Worm (Caenorhabditis elegans): ENCODE data around the gene sra-29.

The sra-29 gene

ce11 chrII:6609315-6609842 lies 33.8 kb upstream of the sra-29 start, which contains the start of gene epg-5 (continued):
- TF ChIP-seq lin-54 (GFP tag; optimal IDR thresholded peaks at IDR 0.05) = no peak

DNA sequence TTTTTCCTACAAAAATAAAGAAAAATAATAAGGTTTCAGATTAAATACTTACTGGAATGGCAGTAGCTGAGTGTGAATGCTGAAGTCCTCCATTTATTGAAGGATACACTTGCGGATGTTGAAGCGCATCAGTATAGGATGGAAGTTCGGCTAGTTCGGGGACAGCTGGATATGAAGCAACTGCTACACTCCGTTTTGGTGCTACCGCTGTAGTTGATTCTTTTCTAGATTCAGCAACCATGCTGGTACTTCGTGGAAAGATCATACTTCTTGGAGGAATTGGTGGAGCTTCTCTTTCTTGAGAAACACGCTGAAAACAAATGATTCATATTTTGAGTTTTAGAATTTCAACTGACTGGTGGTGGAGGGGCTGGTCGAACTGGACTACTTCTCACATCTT lies 33.1 kb upstream of the sra-29 start:
- TF ChIP-seq ceh-58 (GFP tag; IDR thresholded peaks at IDR 0.05) (no peak), hlh-12 (tag; optimal IDR thresholded peaks at IDR 0.05) (no peak), egrh-3 (GFP tag; IDR thresholded peaks at IDR 0.05) (no peak), ekl-4 (GFP tag; IDR thresholded peaks at IDR 0.05) (no peak), F57A8.1 (GFP tag; optimal IDR thresholded peaks at IDR 0.05) (no peak)

DNA sequence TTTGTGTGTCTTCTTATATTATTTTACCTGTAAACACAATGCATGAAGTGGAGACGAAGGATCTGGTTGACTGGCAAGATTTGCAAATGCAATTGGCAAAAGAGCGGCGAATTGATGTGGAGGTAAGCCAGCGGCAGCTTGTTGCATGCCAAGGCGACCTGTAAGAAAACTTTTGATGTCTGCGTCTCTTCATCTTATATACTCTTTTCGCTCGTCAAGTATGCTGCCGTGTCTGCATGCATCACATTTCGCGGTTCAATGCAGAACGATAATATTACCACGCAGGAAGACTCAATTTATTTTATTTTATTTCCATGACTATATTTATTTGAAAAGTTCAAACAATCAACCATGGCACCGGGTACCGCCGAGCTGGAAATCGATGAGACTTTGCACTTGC lies 25.4 kb upstream of the sra-29 start, which contains the start of gene vps-33.2:
Gene vps-33.2, plus strand, starts transcription at position 244 of the 400 bp plus-strand sequence.
- TF ChIP-seq Y56A3A.18 (GFP tag; IDR thresholded peaks at IDR 0.05) = no peak
- no peak for TF ChIP-seq hlh-26 (GFP tag; conservative IDR thresholded peaks at IDR 0.05)
- TF ChIP-seq attf-5 (GFP tag; optimal IDR thresholded peaks at IDR 0.05) = no peak
- no peak for TF ChIP-seq madf-10 (tag; optimal IDR thresholded peaks at IDR 0.05)
- TF ChIP-seq nhr-80 (tag; optimal IDR thresholded peaks at IDR 0.05) = no peak
- TF ChIP-seq C06A6.2 (GFP tag; conservative IDR thresholded peaks at IDR 0.05) = no peak
- peak; percentile 47; the same call in 1 of the 2 replicates for TF ChIP-seq mcd-1 (GFP tag; IDR thresholded peaks at IDR 0.05)
- TF ChIP-seq pha-4 (tag; optimal IDR thresholded peaks at IDR 0.05) = no peak
- no peak for TF ChIP-seq sea-2 (GFP tag; IDR thresholded peaks at IDR 0.05)
- TF ChIP-seq K12H6.12 (tag; optimal IDR thresholded peaks at IDR 0.05) = no peak
- no peak for TF ChIP-seq K11D2.4 (GFP tag; IDR thresholded peaks at IDR 0.05)
- no peak for TF ChIP-seq ztf-18 (tag; optimal IDR thresholded peaks at IDR 0.05)
- no peak for TF ChIP-seq snpc-3.4 (tag; optimal IDR thresholded peaks at IDR 0.05)
- no peak for TF ChIP-seq hsf-1 (GFP tag; IDR thresholded peaks at IDR 0.05)
- peak; percentile 99 for TF ChIP-seq hmg-1.2 (GFP tag; IDR thresholded peaks at IDR 0.05)
- no peak for TF ChIP-seq atf-7 (tag; optimal IDR thresholded peaks at IDR 0.05)
- TF ChIP-seq egl-44 (GFP tag; IDR thresholded peaks at IDR 0.05) = no peak
- TF ChIP-seq ZK185.1 (tag; optimal IDR thresholded peaks at IDR 0.05; ENCODE audit: poor library complexity, severe bottlenecking) = peak; percentile 34
- TF ChIP-seq nhr-27 (tag; optimal IDR thresholded peaks at IDR 0.05) = no peak
- no peak for TF ChIP-seq dpff-1 (tag; optimal IDR thresholded peaks at IDR 0.05)
- TF ChIP-seq hrde-1 (tag; optimal IDR thresholded peaks at IDR 0.05; ENCODE audit: borderline replicate concordance) = no peak
- peak; percentile 3 for TF ChIP-seq lin-40 (tag; optimal IDR thresholded peaks at IDR 0.05)
- TF ChIP-seq let-607 (tag; optimal IDR thresholded peaks at IDR 0.05) = no peak
- no peak for TF ChIP-seq T07F8.4 (tag; optimal IDR thresholded peaks at IDR 0.05)
- TF ChIP-seq ztf-26 (tag; optimal IDR thresholded peaks at IDR 0.05) = no peak
- no peak for TF ChIP-seq Y53G8AR.9 (GFP tag; conservative IDR thresholded peaks at IDR 0.05)
- TF ChIP-seq lin-54 (GFP tag; optimal IDR thresholded peaks at IDR 0.05) = peak; percentile 3
- no peak for TF ChIP-seq nfya-2 (GFP tag; IDR thresholded peaks at IDR 0.05)
- TF ChIP-seq madf-6 (GFP tag; IDR thresholded peaks at IDR 0.05) = peak; percentile 64
- no peak for TF ChIP-seq lsy-27 (tag; optimal IDR thresholded peaks at IDR 0.05; ENCODE audit: borderline replicate concordance, insufficient read depth)
- no peak for TF ChIP-seq akir-1 (GFP tag; optimal IDR thresholded peaks at IDR 0.05)
- no peak for TF ChIP-seq nfya-1 (tag; optimal IDR thresholded peaks at IDR 0.05; ENCODE audit: borderline replicate concordance, insufficient read depth)
- TF ChIP-seq zim-3 (tag; optimal IDR thresholded peaks at IDR 0.05) = no peak
- no peak for TF ChIP-seq T26A5.8 (tag; optimal IDR thresholded peaks at IDR 0.05)
- TF ChIP-seq snpc-1.1 (tag; optimal IDR thresholded peaks at IDR 0.05; ENCODE audit: insufficient read depth) = no peak
- TF ChIP-seq snpc-1.3 (tag; optimal IDR thresholded peaks at IDR 0.05; ENCODE audit: insufficient read depth) = no peak
- TF ChIP-seq mel-28 (tag; optimal IDR thresholded peaks at IDR 0.05; ENCODE audit: borderline replicate concordance) = no peak
- TF ChIP-seq F23B12.7 (tag; optimal IDR thresholded peaks at IDR 0.05; ENCODE audit: insufficient read depth) = no peak
- TF ChIP-seq lsl-1 (GFP tag; optimal IDR thresholded peaks at IDR 0.05) = peak; percentile 50
